Fruit fly (Drosophila melanogaster): ENCODE data around the gene Nup133.

The Nup133 gene

dm6 chr3R:22726771-22727455 is 36.5 kb downstream of the Nup133 start, which contains the start of gene CG45049 (continued):
- TF ChIP-seq CG2199 (GFP tag; IDR thresholded peaks at IDR 0.05), result 0 out of 3 replicates have a peak, but pooled peaks have one; percentile 10
- no peak for TF ChIP-seq Blimp-1 (GFP tag; optimal IDR thresholded peaks at IDR 0.05)
- peak; percentile 83 for TF ChIP-seq sens (GFP tag)
- TF ChIP-seq CG15011 (GFP tag; optimal IDR thresholded peaks at IDR 0.05), result no peak
- TF ChIP-seq cwo (GFP tag; optimal IDR thresholded peaks at IDR 0.05), result no peak
- TF ChIP-seq tna (GFP tag; IDR thresholded peaks at IDR 0.05; ENCODE audit: partially characterized antibody), result peak; percentile 91
- no peak for TF ChIP-seq abd-A (tag; optimal IDR thresholded peaks at IDR 0.05)
- TF ChIP-seq sr (GFP tag; IDR thresholded peaks at IDR 0.05), result peak; percentile 35; the same call in 1 of the 3 replicates
- peak; percentile 10 for TF ChIP-seq zfh2 (GFP tag; optimal IDR thresholded peaks at IDR 0.05)
- TF ChIP-seq CG4360 (GFP tag; IDR thresholded peaks at IDR 0.05), result peak; percentile 85
- no peak for TF ChIP-seq HLH3B (GFP tag; IDR thresholded peaks at IDR 0.05)
- TF ChIP-seq CG1603 (tag; optimal IDR thresholded peaks at IDR 0.05), result peak; percentile 26
- TF ChIP-seq fd96Cb (tag; optimal IDR thresholded peaks at IDR 0.05), result no peak
- TF ChIP-seq Dip3 (GFP tag; optimal IDR thresholded peaks at IDR 0.05), result no peak
- TF ChIP-seq tap (tag; optimal IDR thresholded peaks at IDR 0.05), result no peak
- no peak for TF ChIP-seq CG13424 (tag; optimal IDR thresholded peaks at IDR 0.05)
- peak; percentile 18 for TF ChIP-seq CG30403 (GFP tag; optimal IDR thresholded peaks at IDR 0.05)
- TF ChIP-seq CG7556 (GFP tag; optimal IDR thresholded peaks at IDR 0.05), result no peak
- 0 out of 2 replicates have a peak, but pooled peaks have one; percentile 37 for TF ChIP-seq CG3847 (GFP tag; IDR thresholded peaks at IDR 0.05)
- no peak for TF ChIP-seq Hand (GFP tag; optimal IDR thresholded peaks at IDR 0.05)
- no peak for TF ChIP-seq gt (GFP tag; IDR thresholded peaks at IDR 0.05)
- TF ChIP-seq CG14710 (tag; optimal IDR thresholded peaks at IDR 0.05), result peak; percentile 0
- TF ChIP-seq CG12391 (tag; optimal IDR thresholded peaks at IDR 0.05), result no peak
- no peak for TF ChIP-seq HLH54F (GFP tag; optimal IDR thresholded peaks at IDR 0.05)
- TF ChIP-seq hbn (GFP tag; IDR thresholded peaks at IDR 0.05; ENCODE audit: partially characterized antibody), result peak; percentile 75
- peak; percentile 6 for TF ChIP-seq Ets97D (GFP tag; optimal IDR thresholded peaks at IDR 0.05)
- TF ChIP-seq shn (GFP tag; optimal IDR thresholded peaks at IDR 0.05), result no peak
- no peak for TF ChIP-seq CG5953 (GFP tag; IDR thresholded peaks at IDR 0.05)
- TF ChIP-seq kni (GFP tag; optimal IDR thresholded peaks at IDR 0.05), result peak; percentile 40
- TF ChIP-seq ftz-f1 (GFP tag; optimal IDR thresholded peaks at IDR 0.05), result peak; percentile 22
- TF ChIP-seq trem (tag; optimal IDR thresholded peaks at IDR 0.05), result peak; percentile 4
- TF ChIP-seq CG17912 (GFP tag; optimal IDR thresholded peaks at IDR 0.05), result no peak
- TF ChIP-seq vvl (GFP tag; IDR thresholded peaks at IDR 0.05), result no peak
- no peak for TF ChIP-seq D (optimal IDR thresholded peaks at IDR 0.05)
- TF ChIP-seq D (GFP tag; optimal IDR thresholded peaks at IDR 0.05), result no peak
- no peak for TF ChIP-seq Optix (GFP tag; IDR thresholded peaks at IDR 0.05)
- no peak for TF ChIP-seq p53 (GFP tag; optimal IDR thresholded peaks at IDR 0.05)
- peak; percentile 74 for TF ChIP-seq CG14860 (GFP tag; IDR thresholded peaks at IDR 0.05; ENCODE audit: partially characterized antibody)
- no peak for TF ChIP-seq ara (GFP tag; IDR thresholded peaks at IDR 0.05)
- peak; percentile 63 for TF ChIP-seq Dref (GFP tag; IDR thresholded peaks at IDR 0.05)
- TF ChIP-seq CG14050 (GFP tag; IDR thresholded peaks at IDR 0.05), result no peak
- peak; percentile 27 for TF ChIP-seq CG3281 (GFP tag; optimal IDR thresholded peaks at IDR 0.05)
- no peak for TF ChIP-seq CG18262 (tag; optimal IDR thresholded peaks at IDR 0.05)
- no peak for TF ChIP-seq NK7.1 (GFP tag; optimal IDR thresholded peaks at IDR 0.05)
- no peak for TF ChIP-seq CG18764 (GFP tag; optimal IDR thresholded peaks at IDR 0.05)
- TF ChIP-seq Doc3 (GFP tag; IDR thresholded peaks at IDR 0.05; ENCODE audit: partially characterized antibody), result peak; percentile 81
- no peak for TF ChIP-seq CG11695 (GFP tag; IDR thresholded peaks at IDR 0.05)
- TF ChIP-seq inv (GFP tag; IDR thresholded peaks at IDR 0.05; ENCODE audit: partially characterized antibody), result peak; percentile 89
- no peak for TF ChIP-seq Meics (GFP tag; optimal IDR thresholded peaks at IDR 0.05)
- TF ChIP-seq Ada2b (GFP tag; IDR thresholded peaks at IDR 0.05), result no peak
